Fruit fly (Drosophila melanogaster) whole organism, embryonic: ENCODE results near the gene Cpr67Fa1.
A peak's percentile ranks its signal among the peaks of the same experiment; 100 is the strongest.

ENCODE experiments used
- Ada2b ChIP-seq: fragments of 200-800 bp; sonication (Bioruptor generic); IDR thresholded peaks from 2 replicates; pipeline ENCODE4 v1.3.6; 2022; ENCODE audit warnings: missing biosample characterization, missing genetic modification characterization
- CG10209 ChIP-seq: fragments of 200-800 bp; sonication (Bioruptor generic); optimal IDR thresholded peaks from 3 replicates; lab custom pipeline; 2017; ENCODE audit warnings: missing biosample characterization, mild to moderate bottlenecking, missing genetic modification characterization, missing genetic modification reagents
- CG1024 ChIP-seq: fragments of 200-800 bp; sonication (Bioruptor generic); IDR thresholded peaks from 2 replicates; pipeline ENCODE4 v1.3.6; 2022; ENCODE audit warnings: missing biosample characterization, missing genetic modification characterization
- CG10543 ChIP-seq: fragments of 200-800 bp; sonication (Bioruptor generic); optimal IDR thresholded peaks from 3 replicates; lab custom pipeline; 2017; ENCODE audit warnings: missing biosample characterization, mild to moderate bottlenecking, missing genetic modification characterization, moderate library complexity
- CG10565 ChIP-seq: fragments of 200-800 bp; sonication (Bioruptor generic); optimal IDR thresholded peaks from 3 replicates; lab custom pipeline; 2016; ENCODE audit warnings: missing biosample characterization, mild to moderate bottlenecking, missing genetic modification characterization
- CG10654 ChIP-seq: fragments of 200-800 bp; sonication (Bioruptor generic); optimal IDR thresholded peaks from 2 replicates; lab custom pipeline; 2016; ENCODE audit warnings: missing biosample characterization, missing genetic modification characterization
- CG12155 ChIP-seq: fragments of 200-800 bp; sonication (Bioruptor generic); optimal IDR thresholded peaks from 3 replicates; lab custom pipeline; 2016; ENCODE audit warnings: missing biosample characterization, missing genetic modification characterization
- CG14710 ChIP-seq: fragments of 200-800 bp; sonication (Bioruptor generic); optimal IDR thresholded peaks from 3 replicates; lab custom pipeline; 2019; ENCODE audit warnings: missing biosample characterization, mild to moderate bottlenecking, missing genetic modification characterization, moderate library complexity
- CG17359 ChIP-seq: fragments of 200-800 bp; sonication (Bioruptor generic); optimal IDR thresholded peaks from 3 replicates; lab custom pipeline; 2018; ENCODE audit warnings: missing biosample characterization, mild to moderate bottlenecking, missing genetic modification characterization, moderate library complexity
- CG17829 ChIP-seq: fragments of 200-800 bp; optimal IDR thresholded peaks from 2 replicates; lab custom pipeline; 2019; ENCODE audit warnings: missing biosample characterization, mild to moderate bottlenecking, missing genetic modification characterization, moderate library complexity
- CG18262 ChIP-seq: fragments of 200-800 bp; optimal IDR thresholded peaks from 3 replicates; lab custom pipeline; 2019; ENCODE audit warnings: missing biosample characterization, mild to moderate bottlenecking, missing genetic modification characterization, moderate library complexity
- CG2202 ChIP-seq: fragments of 200-800 bp; sonication (Bioruptor generic); optimal IDR thresholded peaks from 2 replicates; lab custom pipeline; 2018; ENCODE audit warnings: missing biosample characterization, mild to moderate bottlenecking, missing genetic modification characterization
- CG3065 ChIP-seq: fragments of 200-800 bp; sonication (Bioruptor generic); optimal IDR thresholded peaks from 2 replicates; lab custom pipeline; 2016; ENCODE audit warnings: missing biosample characterization, missing genetic modification characterization
- CG31388 ChIP-seq: fragments of 200-800 bp; sonication (Bioruptor generic); optimal IDR thresholded peaks from 2 replicates; lab custom pipeline; 2016; ENCODE audit warnings: missing biosample characterization, missing genetic modification characterization
- CG32767 ChIP-seq: fragments of 200-800 bp; sonication (Bioruptor generic); IDR thresholded peaks from 2 replicates; pipeline ENCODE4 v1.3.6; 2022; ENCODE audit warnings: missing biosample characterization, missing genetic modification characterization
- CG33213 ChIP-seq: fragments of 200-800 bp; sonication (Bioruptor generic); optimal IDR thresholded peaks from 3 replicates; lab custom pipeline; 2016; ENCODE audit warnings: missing biosample characterization, missing genetic modification characterization
- CG4360 ChIP-seq: fragments of 200-800 bp; sonication (Bioruptor generic); IDR thresholded peaks from 2 replicates; pipeline ENCODE4 v1.3.6; 2022; ENCODE audit warnings: missing biosample characterization, missing genetic modification characterization
- CG4404 ChIP-seq: fragments of 200-800 bp; sonication (Bioruptor generic); IDR thresholded peaks from 2 replicates; pipeline ENCODE4 v1.3.6; 2022; ENCODE audit warnings: missing biosample characterization, missing genetic modification characterization
- CG4730 ChIP-seq: fragments of 200-800 bp; sonication (Bioruptor generic); IDR thresholded peaks from 2 replicates; pipeline ENCODE4 v1.3.6; 2022; ENCODE audit warnings: missing biosample characterization, missing genetic modification characterization
- CG4854 ChIP-seq: fragments of 200-800 bp; sonication (Bioruptor generic); optimal IDR thresholded peaks from 2 replicates; lab custom pipeline; 2016; ENCODE audit warnings: missing biosample characterization, missing genetic modification characterization, inconsistent platforms
- CG7745 ChIP-seq: fragments of 200-800 bp; sonication (Bioruptor generic); optimal IDR thresholded peaks from 2 replicates; lab custom pipeline; 2018; ENCODE audit warnings: missing biosample characterization, mild to moderate bottlenecking, missing genetic modification characterization, moderate library complexity
- CG7839 ChIP-seq: fragments of 200-800 bp; sonication (Bioruptor generic); optimal IDR thresholded peaks from 3 replicates; lab custom pipeline; 2018; ENCODE audit warnings: missing biosample characterization, mild to moderate bottlenecking, missing genetic modification characterization, moderate library complexity
- CG8478 ChIP-seq: fragments of >200 bp; optimal IDR thresholded peaks from 2 replicates; lab custom pipeline; 2018
- CTCF ChIP-seq: fragments of 200-800 bp; sonication (Bioruptor generic); optimal IDR thresholded peaks from 2 replicates; lab custom pipeline; 2017; ENCODE audit warnings: missing biosample characterization, mild to moderate bottlenecking, missing genetic modification characterization, moderate library complexity
- Camta ChIP-seq: fragments of 200-800 bp; sonication (Bioruptor generic); optimal IDR thresholded peaks from 2 replicates; lab custom pipeline; 2016; ENCODE audit warnings: missing biosample characterization, missing genetic modification characterization
- Deaf1 ChIP-seq: fragments of 200-800 bp; optimal IDR thresholded peaks from 3 replicates; lab custom pipeline; 2019; ENCODE audit warnings: missing biosample characterization, mild to moderate bottlenecking, missing genetic modification characterization, moderate library complexity
- Eip74EF ChIP-seq, 2 experiments: fragments of 200-800 bp in 1 of 2; fragments of >200 bp in 1 of 2; sonication (Bioruptor generic) in 1 of 2; optimal IDR thresholded peaks; 2 replicates each; lab custom pipeline; 2017 to 2019; ENCODE audit warnings: missing biosample characterization in 2 of 2, missing genetic modification characterization in 2 of 2, mild to moderate bottlenecking in 1 of 2, moderate library complexity in 1 of 2
- GATAe ChIP-seq: fragments of 200-800 bp; sonication (Bioruptor generic); conservative IDR thresholded peaks from 2 replicates; pipeline ENCODE4 v1.3.6; 2022; ENCODE audit warnings: missing biosample characterization, missing genetic modification characterization
- MTF-1 ChIP-seq: fragments of 200-800 bp; sonication (Bioruptor generic); optimal IDR thresholded peaks from 2 replicates; lab custom pipeline; 2018; ENCODE audit warnings: missing biosample characterization, mild to moderate bottlenecking, missing genetic modification characterization, borderline replicate concordance
- NK7.1 ChIP-seq: fragments of 200-800 bp; sonication (Bioruptor generic); optimal IDR thresholded peaks from 3 replicates; lab custom pipeline; 2016; ENCODE audit warnings: missing biosample characterization, missing genetic modification characterization
- Nf-YC ChIP-seq: fragments of 200-800 bp; optimal IDR thresholded peaks from 3 replicates; lab custom pipeline; 2019; ENCODE audit warnings: missing biosample characterization, mild to moderate bottlenecking, missing genetic modification characterization, moderate library complexity
- Ptx1 ChIP-seq: fragments of 200-800 bp; sonication (Bioruptor generic); IDR thresholded peaks from 2 replicates; pipeline ENCODE4 v1.3.6; 2022; ENCODE audit warnings: missing biosample characterization, missing genetic modification characterization
- Sry-β ChIP-seq: fragments of 200-800 bp; sonication (Bioruptor generic); optimal IDR thresholded peaks from 2 replicates; lab custom pipeline; 2018; ENCODE audit warnings: missing biosample characterization, mild to moderate bottlenecking, missing genetic modification characterization, moderate library complexity
- ac ChIP-seq: fragments of 200-800 bp; sonication (Bioruptor generic); optimal IDR thresholded peaks from 3 replicates; lab custom pipeline; 2017; ENCODE audit warnings: missing biosample characterization, mild to moderate bottlenecking, missing genetic modification characterization
- al ChIP-seq: fragments of 200-800 bp; sonication (Bioruptor generic); IDR thresholded peaks from 2 replicates; pipeline ENCODE4 v1.3.6; 2022; ENCODE audit warnings: missing biosample characterization, missing genetic modification characterization
- bab2 ChIP-seq: fragments of 200-800 bp; sonication (Bioruptor generic); optimal IDR thresholded peaks from 2 replicates; lab custom pipeline; 2016; ENCODE audit warnings: missing biosample characterization, missing genetic modification characterization
- cas ChIP-seq: fragments of 200-800 bp; sonication (Bioruptor generic); IDR thresholded peaks from 2 replicates; pipeline ENCODE4 v1.3.6; 2022; ENCODE audit warnings: missing biosample characterization, missing genetic modification characterization
- insv ChIP-seq, 2 experiments: fragments of 200-800 bp; sonication (Bioruptor generic); optimal IDR thresholded peaks; 3 replicates each; lab custom pipeline; 2016 to 2018; ENCODE audit warnings: missing biosample characterization in 2 of 2, missing genetic modification characterization in 2 of 2
- inv ChIP-seq: fragments of 200-800 bp; sonication (Bioruptor generic); IDR thresholded peaks from 2 replicates; pipeline ENCODE4 v1.3.6; 2022; ENCODE audit warnings: missing biosample characterization, missing genetic modification characterization; ENCODE audit not compliant: partially characterized antibody
- odd ChIP-seq: fragments of 200-800 bp; sonication (Bioruptor generic); optimal IDR thresholded peaks from 2 replicates; lab custom pipeline; 2017; ENCODE audit warnings: missing biosample characterization, mild to moderate bottlenecking, missing genetic modification characterization
- pb ChIP-seq: fragments of 200-800 bp; sonication (Bioruptor generic); optimal IDR thresholded peaks from 3 replicates; lab custom pipeline; 2016; ENCODE audit warnings: missing biosample characterization, missing genetic modification characterization
- prd ChIP-seq, 3 experiments: fragments of >200 bp in 2 of 3; fragments of 200-800 bp in 1 of 3; sonication (Bioruptor generic) in 1 of 3; optimal IDR thresholded peaks in 2 of 3; IDR thresholded peaks in 1 of 3; 2 replicates in 2 of 3; 3 replicates in 1 of 3; pipeline versions ENCODE4 v1.3.6 to Lab custom; 2017 to 2022; ENCODE audit warnings: missing biosample characterization in 1 of 3, missing genetic modification characterization in 1 of 3
- pum ChIP-seq: fragments of 200-800 bp; sonication (Bioruptor generic); optimal IDR thresholded peaks from 2 replicates; lab custom pipeline; 2016; ENCODE audit warnings: missing biosample characterization, missing genetic modification characterization
- pzg ChIP-seq: fragments of 200-800 bp; sonication (Bioruptor generic); optimal IDR thresholded peaks from 3 replicates; lab custom pipeline; 2018; ENCODE audit warnings: missing biosample characterization, mild to moderate bottlenecking, missing genetic modification characterization, moderate library complexity
- sc ChIP-seq, 3 experiments: fragments of >200 bp in 2 of 3; fragments of 200-800 bp in 1 of 3; sonication (Bioruptor generic) in 1 of 3; optimal IDR thresholded peaks; 2 replicates in 2 of 3; 3 replicates in 1 of 3; lab custom pipeline; 2017; ENCODE audit warnings: mild to moderate bottlenecking in 1 of 3, missing biosample characterization in 1 of 3, missing genetic modification characterization in 1 of 3, missing genetic modification reagents in 1 of 3
- sisA ChIP-seq: fragments of 200-800 bp; sonication (Bioruptor generic); IDR thresholded peaks from 2 replicates; pipeline ENCODE4 v1.3.6; 2022; ENCODE audit warnings: missing biosample characterization, missing genetic modification characterization
- sr ChIP-seq: fragments of 200-800 bp; sonication (Bioruptor generic); IDR thresholded peaks from 3 replicates; pipeline ENCODE4 v1.3.6; 2022; ENCODE audit warnings: missing biosample characterization, missing genetic modification characterization
- tap ChIP-seq: fragments of 200-800 bp; optimal IDR thresholded peaks from 3 replicates; lab custom pipeline; 2019; ENCODE audit warnings: missing biosample characterization, mild to moderate bottlenecking, missing genetic modification characterization, moderate library complexity
- tll ChIP-seq, 2 experiments: fragments of 200-800 bp in 1 of 2; fragments of >200 bp in 1 of 2; sonication (Bioruptor generic) in 1 of 2; optimal IDR thresholded peaks; 2 replicates each; lab custom pipeline; 2017 to 2019; ENCODE audit warnings: missing biosample characterization in 2 of 2, missing genetic modification characterization in 2 of 2, mild to moderate bottlenecking in 1 of 2, moderate library complexity in 1 of 2
- tx ChIP-seq: fragments of 200-800 bp; sonication (Bioruptor generic); optimal IDR thresholded peaks from 2 replicates; lab custom pipeline; 2016; ENCODE audit warnings: missing biosample characterization, missing genetic modification characterization
- z ChIP-seq: fragments of 200-800 bp; sonication (Bioruptor generic); IDR thresholded peaks from 3 replicates; pipeline ENCODE4 v1.3.6; 2022; ENCODE audit warnings: missing biosample characterization, missing genetic modification characterization

Cpr67Fa1 gene

DNA sequence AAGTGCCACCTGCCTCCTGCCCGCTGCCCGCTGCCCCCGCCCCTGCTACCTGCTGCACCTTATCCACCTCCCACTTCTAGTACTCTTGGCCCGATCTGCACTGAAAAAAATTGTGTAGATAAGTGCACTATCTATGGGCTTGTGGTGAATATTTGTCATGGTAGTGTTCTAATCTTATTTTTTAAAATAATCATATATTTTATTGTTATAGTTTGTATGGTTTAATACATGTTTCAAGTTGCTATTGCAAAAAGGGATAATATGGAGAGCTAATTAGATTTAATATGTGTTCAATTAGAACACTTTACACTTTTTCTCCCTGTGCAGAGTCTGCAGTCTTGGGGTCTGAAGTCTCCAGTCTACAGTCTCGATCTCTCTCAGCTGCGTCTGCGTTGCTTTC is 41.6 kb downstream of the Cpr67Fa1 start (continued):
- TF ChIP-seq pb (GFP tag; lab: Kevin White, UChicago) (no peak), tx (no peak), sr (GFP tag; lab: Robert Waterston, UW) (no peak), CG17829 (tag; lab: Kevin White, UChicago) (peak; percentile 57), CG17359 (peak; percentile 21), CG32767 (GFP tag; lab: Robert Waterston, UW) (no peak), al (GFP tag; lab: Robert Waterston, UW) (no peak), inv (GFP tag; lab: Robert Waterston, UW) (no peak), CG4360 (GFP tag; lab: Robert Waterston, UW) (no peak), CG4404 (GFP tag; lab: Robert Waterston, UW) (no peak), tll (GFP tag; optimal IDR thresholded peaks at IDR 0.05; lab: Kevin White, UChicago) (no peak), CG1024 (GFP tag; lab: Robert Waterston, UW) (no peak), CG10209 (peak; percentile 8), insv (GFP tag; optimal IDR thresholded peaks at IDR 0.05; lab: Kevin White, UChicago) (no peak), CTCF (GFP tag; lab: Kevin White, UChicago) (no peak), cas (GFP tag; lab: Robert Waterston, UW) (no peak; the same call in 1 of the 2 replicates), CG3065 (no peak), tap (tag; lab: Kevin White, UChicago) (peak; percentile 36), ac (no peak), CG10543 (GFP tag; lab: Kevin White, UChicago) (no peak), Deaf1 (tag; lab: Kevin White, UChicago) (no peak), NK7.1 (GFP tag; lab: Kevin White, UChicago) (no peak), GATAe (GFP tag; lab: Robert Waterston, UW) (no peak), Camta (GFP tag; lab: Kevin White, UChicago) (no peak), CG10565 (GFP tag; lab: Kevin White, UChicago) (no peak), CG7745 (no peak), Sry-β (GFP tag; lab: Kevin White, UChicago) (no peak), CG2202 (tag; lab: Kevin White, UChicago) (no peak), MTF-1 (no peak), CG14710 (peak; percentile 28), CG10654 (GFP tag; lab: Kevin White, UChicago) (no peak), CG4854 (GFP tag; lab: Kevin White, UChicago) (no peak), odd (GFP tag; lab: Kevin White, UChicago) (no peak), pzg (GFP tag; lab: Kevin White, UChicago) (no peak), CG4730 (peak; percentile 31; the same call in 1 of the 2 replicates), CG8478 (lab: Kevin White, UChicago) (no peak), Nf-YC (tag; lab: Kevin White, UChicago) (no peak), Ada2b (GFP tag; lab: Robert Waterston, UW) (no peak), pum (no peak), CG12155 (GFP tag; lab: Kevin White, UChicago) (no peak), z (GFP tag; lab: Robert Waterston, UW) (no peak), Ptx1 (peak; percentile 69; the same call in 1 of the 2 replicates), bab2 (GFP tag; lab: Kevin White, UChicago) (no peak), prd (optimal IDR thresholded peaks at IDR 0.05; lab: Kevin White, UChicago) (no peak), prd (GFP tag; IDR thresholded peaks at IDR 0.05; lab: Robert Waterston, UW) (peak; percentile 44; the same call in 1 of the 3 replicates), Eip74EF (GFP tag; optimal IDR thresholded peaks at IDR 0.05; lab: Kevin White, UChicago) (no peak), sisA (0 out of 2 replicates have a peak, but pooled peaks have one; percentile 32), sc (optimal IDR thresholded peaks at IDR 0.05; lab: Kevin White, UChicago) (no peak), sc (GFP tag; optimal IDR thresholded peaks at IDR 0.05; lab: Kevin White, UChicago) (no peak), CG33213 (GFP tag; lab: Kevin White, UChicago) (no peak), CG18262 (tag; lab: Kevin White, UChicago) (peak; percentile 71), CG31388 (GFP tag; lab: Kevin White, UChicago) (no peak), CG7839 (tag; lab: Kevin White, UChicago) (peak; percentile 59)
